Fruit fly (Drosophila melanogaster) S2 (cell line): ENCODE data around the gene CG7968.
A peak's percentile ranks its signal among the peaks of the same experiment; 100 is the strongest.

Source experiments
- CG8478 ChIP-seq: fragments of >200 bp; optimal IDR thresholded peaks from 2 replicates; lab custom pipeline; 2018
- CTCF ChIP-seq, 2 experiments: fragments of >200 bp; optimal IDR thresholded peaks; 2 replicates each; lab custom pipeline; 2018

The CG7968 gene

dm6 chr2L:13827557-13827956, 21.6 kb upstream of the CG7968 start, which contains the start of gene PolG1:
Gene PolG1, minus strand, starts transcription at chr2L:13827772.
- TF ChIP-seq CTCF (optimal IDR thresholded peaks at IDR 0.05; lab: Kevin White, UChicago) (no peak), CG8478 (lab: Kevin White, UChicago) (no peak)

- no peak for TF ChIP-seq CG8478 (lab: Kevin White, UChicago)
- TF ChIP-seq CTCF (optimal IDR thresholded peaks at IDR 0.05; lab: Kevin White, UChicago), result peak in 1 of 2 experiments; percentile 8
Observed at dm6 chr2L:13829540-13829939, 19.7 kb upstream of the CG7968 start, which contains the start of the genes Arpc1 and Orc5. Gene Arpc1, minus strand, starts transcription at chr2L:13829741. Gene Orc5, plus strand, starts transcription at chr2L:13829837.

- no peak for TF ChIP-seq CTCF (optimal IDR thresholded peaks at IDR 0.05; lab: Kevin White, UChicago)
- TF ChIP-seq CG8478 (lab: Kevin White, UChicago), result no peak
Observed at dm6 chr2L:13833058-13833457, 16.1 kb upstream of the CG7968 start, which contains the start of the genes GatC, PolG2 and Polr2C. Gene GatC, minus strand, starts transcription at chr2L:13833105. Gene PolG2, minus strand, starts transcription at chr2L:13833105. Gene Polr2C, plus strand, starts transcription at chr2L:13833337.

dm6 chr2L:13835002-13835910, 13.9 kb upstream of the CG7968 start, which contains the start of the genes mRpS23 and CenG1A:
Gene mRpS23, minus strand, starts transcription at chr2L:13835072.
Gene CenG1A, plus strand, starts transcription at chr2L:13835564.
- TF ChIP-seq CTCF (optimal IDR thresholded peaks at IDR 0.05; lab: Kevin White, UChicago) (no peak), CG8478 (lab: Kevin White, UChicago) (no peak)

- TF ChIP-seq CG8478 (lab: Kevin White, UChicago) (no peak), CTCF (optimal IDR thresholded peaks at IDR 0.05; lab: Kevin White, UChicago) (no peak)
Observed at dm6 chr2L:13835959-13836358, 13.2 kb upstream of the CG7968 start.

- no peak for TF ChIP-seq CTCF (optimal IDR thresholded peaks at IDR 0.05; lab: Kevin White, UChicago)
Observed at dm6 chr2L:13837579-13837978, 11.6 kb upstream of the CG7968 start.

- TF ChIP-seq CTCF (optimal IDR thresholded peaks at IDR 0.05; lab: Kevin White, UChicago) (no peak), CG8478 (lab: Kevin White, UChicago) (no peak)
Observed at dm6 chr2L:13838647-13839390, 10.4 kb upstream of the CG7968 start.

dm6 chr2L:13839744-13840151, 9.5 kb upstream of the CG7968 start:
- TF ChIP-seq CTCF (optimal IDR thresholded peaks at IDR 0.05; lab: Kevin White, UChicago), result no peak
- no peak for TF ChIP-seq CG8478 (lab: Kevin White, UChicago)

- TF ChIP-seq CG8478 (lab: Kevin White, UChicago) (no peak), CTCF (optimal IDR thresholded peaks at IDR 0.05; lab: Kevin White, UChicago) (no peak)
Observed at dm6 chr2L:13841508-13841907, 7.7 kb upstream of the CG7968 start, which contains the start of gene CG33307. Gene CG33307, minus strand, starts transcription at chr2L:13841520.

- TF ChIP-seq CG8478 (lab: Kevin White, UChicago) (no peak), CTCF (optimal IDR thresholded peaks at IDR 0.05; lab: Kevin White, UChicago) (peak; percentile 40 to 74)
Observed at dm6 chr2L:13842078-13842477, 7.1 kb upstream of the CG7968 start.

dm6 chr2L:13842572-13842971, 6.6 kb upstream of the CG7968 start:
- TF ChIP-seq CTCF (optimal IDR thresholded peaks at IDR 0.05; lab: Kevin White, UChicago), result no peak
- no peak for TF ChIP-seq CG8478 (lab: Kevin White, UChicago)

- TF ChIP-seq CTCF (optimal IDR thresholded peaks at IDR 0.05; lab: Kevin White, UChicago), result no peak
- TF ChIP-seq CG8478 (lab: Kevin White, UChicago), result no peak
Observed at dm6 chr2L:13843692-13844284, 5.4 kb upstream of the CG7968 start, which contains the start of gene CG33306. Gene CG33306, minus strand, starts transcription at chr2L:13843742.

dm6 chr2L:13845178-13845577, 4.0 kb upstream of the CG7968 start, which contains the start of gene CG8997:
Gene CG8997, minus strand, starts transcription at chr2L:13845325.
- TF ChIP-seq CTCF (optimal IDR thresholded peaks at IDR 0.05; lab: Kevin White, UChicago), result no peak
- no peak for TF ChIP-seq CG8478 (lab: Kevin White, UChicago)

dm6 chr2L:13846239-13846802, 2.9 kb upstream of the CG7968 start, which contains the start of gene CG7916:
Gene CG7916, plus strand, starts transcription at chr2L:13846752.
- TF ChIP-seq CTCF (optimal IDR thresholded peaks at IDR 0.05; lab: Kevin White, UChicago) (no peak), CG8478 (lab: Kevin White, UChicago) (no peak)
